Worm (Caenorhabditis elegans) whole organism, late embryonic: Measurements from ENCODE around the gene zmp-3.

Source experiments
- F13H6.1 ChIP-seq: sonication (generic microtip); optimal IDR thresholded peaks from 2 replicates; lab custom pipeline; 2016; ENCODE audit warnings: missing genetic modification characterization, missing compliant biosample characterization
- Y22D7AL.16 ChIP-seq: sonication (generic microtip); optimal IDR thresholded peaks from 2 replicates; lab custom pipeline; 2016; ENCODE audit warnings: missing genetic modification characterization, missing compliant biosample characterization
- ama-1 ChIP-seq: fragments of 150-350 bp; optimal IDR thresholded peaks from 2 replicates; lab custom pipeline; 2014
- ceh-18 ChIP-seq: sonication (generic microtip); optimal IDR thresholded peaks from 2 replicates; lab custom pipeline; 2016; ENCODE audit warnings: missing genetic modification characterization, missing compliant biosample characterization
- ceh-19 ChIP-seq: fragments of 200-800 bp; sonication (Bioruptor generic); optimal IDR thresholded peaks from 2 replicates; lab custom pipeline; 2018; ENCODE audit warnings: mild to moderate bottlenecking, missing genetic modification characterization, missing compliant biosample characterization
- ceh-2 ChIP-seq: sonication (generic microtip); optimal IDR thresholded peaks from 2 replicates; lab custom pipeline; 2016; ENCODE audit warnings: missing genotype, missing genetic modification characterization, missing compliant biosample characterization
- ceh-22 ChIP-seq: sonication (generic microtip); optimal IDR thresholded peaks from 2 replicates; lab custom pipeline; 2017; ENCODE audit warnings: missing biosample characterization, missing genetic modification characterization
- ceh-24 ChIP-seq: sonication (generic microtip); optimal IDR thresholded peaks from 2 replicates; lab custom pipeline; 2016; ENCODE audit warnings: mild to moderate bottlenecking, missing genetic modification characterization, missing compliant biosample characterization
- ceh-30 ChIP-seq: fragments of 150-350 bp; optimal IDR thresholded peaks from 2 replicates; lab custom pipeline; 2014; ENCODE audit warnings: missing biosample characterization, missing genetic modification characterization
- ceh-31 ChIP-seq: sonication (generic microtip); optimal IDR thresholded peaks from 2 replicates; lab custom pipeline; 2016; ENCODE audit warnings: missing genetic modification characterization, missing compliant biosample characterization
- ceh-34 ChIP-seq: sonication (generic microtip); optimal IDR thresholded peaks from 2 replicates; lab custom pipeline; 2016; ENCODE audit warnings: mild to moderate bottlenecking, missing genetic modification characterization, missing compliant biosample characterization
- ceh-45 ChIP-seq: fragments of 200-800 bp; sonication (Bioruptor generic); IDR thresholded peaks from 2 replicates; pipeline ENCODE4 v1.3.6; 2022; ENCODE audit warnings: missing genetic modification reagents, missing genetic modification characterization, missing compliant biosample characterization
- ceh-48 ChIP-seq: sonication (generic microtip); optimal IDR thresholded peaks from 2 replicates; lab custom pipeline; 2016; ENCODE audit warnings: missing genetic modification characterization, inconsistent platforms, missing compliant biosample characterization
- ceh-6 ChIP-seq: fragments of 200-800 bp; sonication (Bioruptor generic); optimal IDR thresholded peaks from 2 replicates; lab custom pipeline; 2018; ENCODE audit warnings: mild to moderate bottlenecking, missing genetic modification characterization, missing compliant biosample characterization
- dmd-4 ChIP-seq: sonication (generic microtip); optimal IDR thresholded peaks from 2 replicates; lab custom pipeline; 2016; ENCODE audit warnings: borderline replicate concordance, missing genetic modification characterization, missing compliant biosample characterization
- dve-1 ChIP-seq: sonication (generic microtip); optimal IDR thresholded peaks from 2 replicates; lab custom pipeline; 2017; ENCODE audit warnings: antibody characterized with exemption, mild to moderate bottlenecking, missing genetic modification characterization, missing compliant biosample characterization
- ets-4 ChIP-seq: sonication (generic microtip); optimal IDR thresholded peaks from 2 replicates; lab custom pipeline; 2016; ENCODE audit warnings: missing genetic modification characterization, missing compliant biosample characterization
- fkh-6 ChIP-seq: sonication (generic microtip); optimal IDR thresholded peaks from 2 replicates; lab custom pipeline; 2016; ENCODE audit warnings: missing genetic modification characterization, missing compliant biosample characterization
- hlh-13 ChIP-seq: fragments of 200-800 bp; sonication (Bioruptor generic); optimal IDR thresholded peaks from 2 replicates; lab custom pipeline; 2018; ENCODE audit warnings: mild to moderate bottlenecking, missing genetic modification characterization, missing compliant biosample characterization
- hlh-30 ChIP-seq: sonication (generic microtip); optimal IDR thresholded peaks from 2 replicates; lab custom pipeline; 2017; ENCODE audit warnings: antibody characterized with exemption, missing genetic modification characterization, missing compliant biosample characterization; ENCODE audit not compliant: insufficient read depth
- hlh-6 ChIP-seq: sonication (generic microtip); optimal IDR thresholded peaks from 2 replicates; lab custom pipeline; 2016; ENCODE audit warnings: missing genotype, missing genetic modification characterization, missing compliant biosample characterization
- lin-11 ChIP-seq: fragments of 200-800 bp; sonication (Bioruptor generic); optimal IDR thresholded peaks from 2 replicates; lab custom pipeline; 2018; ENCODE audit warnings: mild to moderate bottlenecking, missing genetic modification characterization, missing compliant biosample characterization
- madf-2 ChIP-seq: sonication (generic microtip); optimal IDR thresholded peaks from 2 replicates; lab custom pipeline; 2017; ENCODE audit warnings: missing genetic modification characterization, missing compliant biosample characterization
- mec-3 ChIP-seq: sonication (generic microtip); optimal IDR thresholded peaks from 2 replicates; lab custom pipeline; 2016; ENCODE audit warnings: borderline replicate concordance, missing genetic modification characterization, missing compliant biosample characterization
- nhr-11 ChIP-seq: fragments of 150-350 bp; optimal IDR thresholded peaks from 2 replicates; lab custom pipeline; 2014; ENCODE audit warnings: missing biosample characterization, missing genetic modification characterization
- odd-2 ChIP-seq: sonication (generic microtip); optimal IDR thresholded peaks from 2 replicates; lab custom pipeline; 2017; ENCODE audit warnings: antibody characterized with exemption, mild to moderate bottlenecking, missing genetic modification characterization, missing compliant biosample characterization
- pag-3 ChIP-seq: sonication (generic microtip); optimal IDR thresholded peaks from 2 replicates; lab custom pipeline; 2016; ENCODE audit warnings: missing compliant biosample characterization, missing genetic modification characterization, borderline replicate concordance
- pax-1 ChIP-seq: fragments of 150-350 bp; optimal IDR thresholded peaks from 2 replicates; lab custom pipeline; 2014; ENCODE audit warnings: missing biosample characterization, missing genetic modification characterization
- pha-2 ChIP-seq: sonication (generic microtip); optimal IDR thresholded peaks from 2 replicates; lab custom pipeline; 2017; ENCODE audit warnings: mild to moderate bottlenecking, missing genetic modification characterization, missing compliant biosample characterization
- pha-4 ChIP-seq: fragments of 150-350 bp; optimal IDR thresholded peaks from 2 replicates; lab custom pipeline; 2018; ENCODE audit warnings: missing biosample characterization, missing genetic modification reagents, missing genetic modification characterization
- pros-1 ChIP-seq: fragments of 150-350 bp; optimal IDR thresholded peaks from 2 replicates; lab custom pipeline; 2014; ENCODE audit warnings: missing biosample characterization, missing genetic modification reagents, missing genetic modification characterization
- ref-2 ChIP-seq: sonication (generic microtip); optimal IDR thresholded peaks from 2 replicates; lab custom pipeline; 2016; ENCODE audit warnings: missing genetic modification characterization, missing compliant biosample characterization
- rnt-1 ChIP-seq: sonication (generic microtip); optimal IDR thresholded peaks from 2 replicates; lab custom pipeline; 2016; ENCODE audit warnings: missing genetic modification characterization, missing compliant biosample characterization
- sdc-2 ChIP-seq: sonication (generic microtip); optimal IDR thresholded peaks from 2 replicates; lab custom pipeline; 2016; ENCODE audit warnings: missing genotype, missing genetic modification characterization, missing compliant biosample characterization
- sox-2 ChIP-seq: fragments of 200-800 bp; sonication (Bioruptor generic); IDR thresholded peaks from 2 replicates; pipeline ENCODE4 v1.3.6; 2022; ENCODE audit warnings: missing genetic modification reagents, missing genetic modification characterization, missing compliant biosample characterization
- sox-4 ChIP-seq: sonication (generic microtip); optimal IDR thresholded peaks from 2 replicates; lab custom pipeline; 2017; ENCODE audit warnings: mild to moderate bottlenecking, missing genetic modification characterization, inconsistent platforms, missing compliant biosample characterization
- tbx-2 ChIP-seq: sonication (generic microtip); optimal IDR thresholded peaks from 2 replicates; lab custom pipeline; 2016; ENCODE audit warnings: missing genetic modification characterization, missing compliant biosample characterization
- tbx-7 ChIP-seq: sonication (generic microtip); optimal IDR thresholded peaks from 2 replicates; lab custom pipeline; 2016; ENCODE audit warnings: missing genotype, missing genetic modification characterization, missing compliant biosample characterization
- unc-3 ChIP-seq, 2 experiments: fragments of 200-800 bp in 1 of 2; sonication (Bioruptor generic) in 1 of 2; sonication (generic microtip) in 1 of 2; conservative IDR thresholded peaks in 1 of 2; optimal IDR thresholded peaks in 1 of 2; 2 replicates each; pipeline versions ENCODE4 v1.3.6 to Lab custom; 2016 to 2022; ENCODE audit warnings: missing compliant biosample characterization in 2 of 2, missing genetic modification characterization in 2 of 2, missing genetic modification reagents in 1 of 2
- unc-42 ChIP-seq: sonication (generic microtip); optimal IDR thresholded peaks from 2 replicates; lab custom pipeline; 2016; ENCODE audit warnings: missing genotype, missing genetic modification characterization, missing compliant biosample characterization
- unc-55 ChIP-seq: sonication (generic microtip); optimal IDR thresholded peaks from 2 replicates; lab custom pipeline; 2017; ENCODE audit warnings: missing biosample characterization, missing genetic modification reagents, missing genetic modification characterization

The zmp-3 gene

DNA sequence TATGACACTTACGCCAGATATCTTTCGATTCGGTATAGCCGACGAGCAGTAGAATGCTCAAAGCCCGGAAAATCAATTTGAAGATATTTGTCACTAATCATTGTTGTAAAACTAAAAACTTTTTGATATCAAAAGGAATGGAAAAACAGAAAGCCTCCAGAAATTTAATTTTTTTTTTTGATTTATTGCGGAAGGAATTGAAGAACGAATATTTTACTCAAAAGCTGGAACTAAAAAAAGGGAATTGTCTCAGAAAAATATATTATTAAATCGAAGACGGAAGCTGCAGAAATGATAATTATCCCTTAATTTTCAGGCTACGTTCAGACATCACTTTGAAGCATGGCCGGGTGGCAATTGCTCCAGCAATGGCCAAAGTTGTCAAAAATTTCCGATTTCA is 34.4 kb upstream of the zmp-3 start, which contains the start of gene srw-137:
srw-137 (minus strand) TSS at position 101 of the 400 bp plus-strand sequence.
- no peak for TF ChIP-seq pros-1 (tag; lab: Kevin White, UChicago)
- no peak for TF ChIP-seq dve-1
- no peak for TF ChIP-seq pha-2
- TF ChIP-seq unc-42: no peak
- no peak for TF ChIP-seq hlh-13 (GFP tag; lab: Kevin White, UChicago)
- TF ChIP-seq fkh-6 (tag; lab: Kevin White, UChicago): no peak
- no peak for TF ChIP-seq rnt-1 (tag; lab: Kevin White, UChicago)
- TF ChIP-seq ceh-6 (GFP tag; lab: Kevin White, UChicago): no peak
- TF ChIP-seq sdc-2 (tag; lab: Kevin White, UChicago): no peak
- TF ChIP-seq ama-1 (lab: Kevin White, UChicago): no peak
- no peak for TF ChIP-seq unc-55 (GFP tag; lab: Kevin White, UChicago)
- TF ChIP-seq ceh-22 (tag; lab: Kevin White, UChicago): no peak
- no peak for TF ChIP-seq ref-2
- TF ChIP-seq ceh-48 (tag; lab: Kevin White, UChicago): no peak
- TF ChIP-seq sox-2 (GFP tag; lab: Robert Waterston, UW): no peak
- TF ChIP-seq ceh-30 (tag; lab: Kevin White, UChicago): no peak
- TF ChIP-seq tbx-7 (tag; lab: Kevin White, UChicago): no peak

DNA sequence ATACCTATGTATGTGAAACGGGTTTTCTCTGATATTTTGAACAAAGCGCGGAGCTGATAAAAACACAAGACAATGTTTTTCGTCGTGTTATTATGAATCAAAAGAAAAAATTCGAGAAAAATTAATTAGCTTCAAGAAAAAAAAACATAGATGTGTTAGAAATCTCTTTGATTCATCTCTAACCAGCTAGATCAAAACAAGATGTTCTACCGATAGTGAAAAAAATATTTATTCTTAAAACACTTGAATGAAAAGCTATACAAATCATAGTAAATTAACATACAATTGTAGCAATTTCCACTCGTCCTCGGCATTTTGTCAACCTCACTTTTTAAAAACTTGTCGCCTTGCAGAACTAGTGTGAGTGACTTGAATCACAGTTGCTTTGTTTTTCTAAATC is 32.8 kb upstream of the zmp-3 start:
- TF ChIP-seq ceh-24 (no peak), unc-3 (GFP tag; conservative IDR thresholded peaks at IDR 0.05; lab: Robert Waterston, UW) (no peak), unc-3 (tag; optimal IDR thresholded peaks at IDR 0.05; lab: Kevin White, UChicago) (no peak), ceh-34 (tag; lab: Kevin White, UChicago) (no peak), ceh-22 (tag; lab: Kevin White, UChicago) (no peak), hlh-13 (GFP tag; lab: Kevin White, UChicago) (no peak), Y22D7AL.16 (tag; lab: Kevin White, UChicago) (no peak), ceh-2 (no peak), ceh-31 (tag; lab: Kevin White, UChicago) (no peak), pha-4 (tag; lab: Kevin White, UChicago) (no peak), nhr-11 (tag; lab: Kevin White, UChicago) (no peak), ceh-45 (GFP tag; lab: Robert Waterston, UW) (no peak), ceh-18 (tag; lab: Kevin White, UChicago) (no peak), ets-4 (tag; lab: Kevin White, UChicago) (no peak), unc-42 (no peak), pax-1 (no peak), unc-55 (GFP tag; lab: Kevin White, UChicago) (no peak), F13H6.1 (tag; lab: Kevin White, UChicago) (no peak), odd-2 (tag; lab: Kevin White, UChicago) (no peak), pros-1 (tag; lab: Kevin White, UChicago) (no peak), madf-2 (tag; lab: Kevin White, UChicago) (no peak)
- TF ChIP-seq, all 69 proteins: peak for 0

DNA sequence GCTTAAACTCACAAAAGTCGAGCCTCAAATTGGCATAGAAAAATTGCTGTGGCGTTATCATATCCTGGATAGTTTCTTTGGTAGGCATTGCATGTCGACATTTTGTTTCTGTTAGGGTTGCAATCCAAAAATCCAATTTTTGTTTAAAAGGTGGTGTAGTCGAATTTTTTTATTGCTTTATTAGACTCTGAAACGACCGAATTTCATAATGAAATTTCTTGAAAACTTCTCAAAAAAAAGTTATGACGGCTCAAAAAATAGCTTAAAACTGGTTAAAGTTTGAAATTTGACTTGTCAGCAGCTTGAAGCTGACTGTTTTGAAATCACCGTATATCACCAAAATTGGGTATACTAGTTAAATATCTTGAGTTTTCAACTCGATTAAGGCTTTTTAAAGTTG is 32.0 kb upstream of the zmp-3 start, which contains the start of gene srw-143:
srw-143 (minus strand) TSS at position 101 of the 400 bp plus-strand sequence.
- TF ChIP-seq hlh-6 (tag; lab: Kevin White, UChicago) (no peak), dve-1 (no peak), dmd-4 (tag; lab: Kevin White, UChicago) (no peak), unc-55 (GFP tag; lab: Kevin White, UChicago) (no peak), ceh-19 (no peak), madf-2 (tag; lab: Kevin White, UChicago) (no peak), lin-11 (tag; lab: Kevin White, UChicago) (no peak), pag-3 (tag; lab: Kevin White, UChicago) (no peak), pha-4 (tag; lab: Kevin White, UChicago) (no peak), pros-1 (tag; lab: Kevin White, UChicago) (no peak), Y22D7AL.16 (tag; lab: Kevin White, UChicago) (no peak), ceh-30 (tag; lab: Kevin White, UChicago) (no peak), sox-4 (tag; lab: Kevin White, UChicago) (no peak), mec-3 (tag; lab: Kevin White, UChicago) (no peak), hlh-30 (no peak), tbx-2 (tag; lab: Kevin White, UChicago) (no peak)
